Fruit fly (Drosophila melanogaster) whole organism, wandering third instar larva: ENCODE measurements around the gene CG13840.

ENCODE experiments used
- Abd-B ChIP-seq: fragments of >200 bp; optimal IDR thresholded peaks from 2 replicates; lab custom pipeline; 2017; ENCODE audit warnings: missing biosample characterization, missing genetic modification characterization
- CG9705 ChIP-seq: fragments of 200-800 bp; sonication (Bioruptor generic); optimal IDR thresholded peaks from 2 replicates; lab custom pipeline; 2018; ENCODE audit warnings: missing biosample characterization, mild to moderate bottlenecking, missing genetic modification characterization
- Dfd ChIP-seq: fragments of >200 bp; optimal IDR thresholded peaks from 2 replicates; lab custom pipeline; 2017; ENCODE audit warnings: missing biosample characterization, missing genetic modification characterization
- Dif ChIP-seq: fragments of 200-275, 200-300 bp; sonication (Bioruptor generic); optimal IDR thresholded peaks from 2 replicates; lab custom pipeline; 2018; ENCODE audit warnings: missing biosample characterization, missing genetic modification characterization; ENCODE audit not compliant: partially characterized antibody
- HLH106 ChIP-seq: fragments of 200-800 bp; optimal IDR thresholded peaks from 3 replicates; lab custom pipeline; 2019; ENCODE audit warnings: missing biosample characterization, mild to moderate bottlenecking, missing genetic modification characterization, moderate library complexity
- Jra ChIP-seq: sonication (Bioruptor generic); optimal IDR thresholded peaks from 2 replicates; lab custom pipeline; 2016; ENCODE audit warnings: missing biosample characterization, missing genetic modification characterization
- Myc ChIP-seq: fragments of >200 bp; optimal IDR thresholded peaks from 2 replicates; lab custom pipeline; 2017
- OdsH ChIP-seq: fragments of 200-800 bp; sonication (Bioruptor generic); optimal IDR thresholded peaks from 2 replicates; lab custom pipeline; 2016; ENCODE audit warnings: missing biosample characterization, mild to moderate bottlenecking, missing genetic modification characterization
- Rel ChIP-seq, 2 experiments: fragments of 200-800 bp; sonication (Bioruptor generic) in 1 of 2; optimal IDR thresholded peaks; 2 replicates in 1 of 2; 3 replicates in 1 of 2; lab custom pipeline; 2016 to 2019; ENCODE audit warnings: mild to moderate bottlenecking in 2 of 2, missing biosample characterization in 2 of 2, missing genetic modification characterization in 2 of 2, moderate library complexity in 1 of 2
- Sp1 ChIP-seq: fragments of 200-800 bp; sonication (Bioruptor generic); optimal IDR thresholded peaks from 3 replicates; lab custom pipeline; 2019; ENCODE audit warnings: missing biosample characterization, mild to moderate bottlenecking, missing genetic modification characterization, moderate library complexity
- br ChIP-seq: fragments of 200-800 bp; sonication (Bioruptor generic); optimal IDR thresholded peaks from 2 replicates; lab custom pipeline; 2016; ENCODE audit warnings: missing biosample characterization, missing genetic modification characterization
- brk ChIP-seq: fragments of 200-800 bp; sonication (Bioruptor generic); optimal IDR thresholded peaks from 2 replicates; lab custom pipeline; 2016; ENCODE audit warnings: missing biosample characterization, mild to moderate bottlenecking, missing genetic modification characterization
- dl ChIP-seq, 2 experiments: fragments of 175-275, 200-275 bp in 1 of 2; fragments of 200-275 bp in 1 of 2; sonication (Bioruptor generic); optimal IDR thresholded peaks; lab custom pipeline; 2018; ENCODE audit warnings: mild to moderate bottlenecking in 2 of 2, missing biosample characterization in 2 of 2, missing genetic modification characterization in 2 of 2, moderate library complexity in 2 of 2; ENCODE audit not compliant: partially characterized antibody in 2 of 2, insufficient read depth in 1 of 2
- dsf ChIP-seq: sonication (Bioruptor generic); optimal IDR thresholded peaks from 2 replicates; lab custom pipeline; 2016; ENCODE audit warnings: missing biosample characterization, missing genetic modification characterization, borderline replicate concordance
- ey ChIP-seq: fragments of 200-800 bp; sonication (Bioruptor generic); optimal IDR thresholded peaks from 2 replicates; lab custom pipeline; 2016; ENCODE audit warnings: missing biosample characterization, missing genetic modification characterization
- foxo ChIP-seq, 2 experiments: fragments of 200-800 bp; sonication (Bioruptor generic); optimal IDR thresholded peaks; 2 replicates in 1 of 2; 3 replicates in 1 of 2; lab custom pipeline; 2016 to 2017; ENCODE audit warnings: missing biosample characterization in 2 of 2, missing genetic modification characterization in 2 of 2
- fru ChIP-seq: fragments of 200-800 bp; sonication (Bioruptor generic); optimal IDR thresholded peaks from 3 replicates; lab custom pipeline; 2016; ENCODE audit warnings: missing biosample characterization, mild to moderate bottlenecking, missing genetic modification characterization
- h ChIP-seq: fragments of 200-800 bp; sonication (Bioruptor generic); optimal IDR thresholded peaks from 3 replicates; lab custom pipeline; 2016; ENCODE audit warnings: missing biosample characterization, mild to moderate bottlenecking, missing genetic modification characterization
- jim ChIP-seq: fragments of 175-275, 200-325 bp; sonication (Bioruptor generic); optimal IDR thresholded peaks from 2 replicates; lab custom pipeline; 2016; ENCODE audit warnings: missing biosample characterization, mild to moderate bottlenecking, missing genetic modification characterization
- psq ChIP-seq: fragments of 200-800 bp; sonication (Bioruptor generic); optimal IDR thresholded peaks from 3 replicates; lab custom pipeline; 2017; ENCODE audit warnings: missing biosample characterization, mild to moderate bottlenecking, missing genetic modification characterization, moderate library complexity
- rgr ChIP-seq: fragments of 200-800 bp; sonication (Bioruptor generic); optimal IDR thresholded peaks from 3 replicates; lab custom pipeline; 2016; ENCODE audit warnings: missing biosample characterization, mild to moderate bottlenecking, missing genetic modification characterization
- sage ChIP-seq: fragments of 200-800 bp; sonication (Bioruptor generic); optimal IDR thresholded peaks from 2 replicates; lab custom pipeline; 2016; ENCODE audit warnings: missing biosample characterization, mild to moderate bottlenecking, missing genetic modification characterization
- sv ChIP-seq: fragments of 200-800 bp; sonication (Bioruptor generic); optimal IDR thresholded peaks from 3 replicates; lab custom pipeline; 2016; ENCODE audit warnings: missing biosample characterization, missing genetic modification characterization
- tai ChIP-seq: sonication (Bioruptor generic); optimal IDR thresholded peaks from 2 replicates; lab custom pipeline; 2016; ENCODE audit warnings: missing biosample characterization, missing genetic modification characterization
- woc ChIP-seq: sonication (Bioruptor generic); optimal IDR thresholded peaks from 2 replicates; lab custom pipeline; 2016; ENCODE audit warnings: missing biosample characterization, mild to moderate bottlenecking, missing genetic modification characterization

CG13840 gene

DNA sequence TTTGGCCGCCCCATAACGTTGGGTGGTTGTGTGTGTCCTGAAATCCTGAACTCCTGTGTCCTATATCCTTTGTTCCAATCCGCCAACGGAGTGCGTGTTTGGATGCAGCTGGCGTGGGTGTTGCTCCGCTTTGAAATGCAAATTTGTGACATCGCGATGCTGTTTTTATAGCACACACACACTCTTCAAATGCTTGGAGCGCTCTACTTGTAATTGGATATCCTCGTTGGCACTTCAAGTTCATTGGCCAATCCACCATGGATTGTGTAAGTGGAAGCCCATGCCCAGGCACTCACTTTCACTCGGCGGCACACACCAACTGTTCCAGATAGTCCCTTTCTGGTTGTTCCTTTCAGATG, at the start of gene CG13840:
Gene CG13840, minus strand, starts transcription at position 101 of the 359 bp plus-strand sequence.
- TF ChIP-seq HLH106, result no peak
- TF ChIP-seq dsf (GFP tag; lab: Kevin White, UChicago), result no peak
- TF ChIP-seq Jra (GFP tag; lab: Kevin White, UChicago), result no peak
- no peak for TF ChIP-seq jim (GFP tag; lab: Kevin White, UChicago)

DNA sequence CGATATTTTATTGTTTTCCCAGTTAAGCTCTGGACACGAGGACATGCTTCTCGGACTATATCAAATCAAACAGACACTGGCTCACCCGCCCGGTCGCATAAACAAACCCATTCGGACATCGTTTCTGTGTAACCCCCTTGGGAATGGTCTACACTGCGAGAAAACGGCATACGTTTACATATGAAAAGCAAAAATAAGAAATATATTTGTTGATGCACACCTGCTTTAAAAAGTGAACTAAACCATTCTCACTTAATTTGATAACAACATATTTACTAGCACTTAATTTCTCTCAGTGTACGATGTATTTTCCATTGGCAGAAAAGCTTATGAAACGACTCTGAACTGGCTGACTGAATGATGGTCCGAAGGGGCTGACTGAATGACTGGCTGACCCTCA, 46.0 kb upstream of the CG13840 start:
- TF ChIP-seq HLH106 (peak; percentile 34), Sp1 (GFP tag; lab: Kevin White, UChicago) (peak; percentile 21), ey (GFP tag; lab: Kevin White, UChicago) (no peak), fru (GFP tag; lab: Kevin White, UChicago) (peak; percentile 32), br (GFP tag; lab: Kevin White, UChicago) (peak; percentile 1)

DNA sequence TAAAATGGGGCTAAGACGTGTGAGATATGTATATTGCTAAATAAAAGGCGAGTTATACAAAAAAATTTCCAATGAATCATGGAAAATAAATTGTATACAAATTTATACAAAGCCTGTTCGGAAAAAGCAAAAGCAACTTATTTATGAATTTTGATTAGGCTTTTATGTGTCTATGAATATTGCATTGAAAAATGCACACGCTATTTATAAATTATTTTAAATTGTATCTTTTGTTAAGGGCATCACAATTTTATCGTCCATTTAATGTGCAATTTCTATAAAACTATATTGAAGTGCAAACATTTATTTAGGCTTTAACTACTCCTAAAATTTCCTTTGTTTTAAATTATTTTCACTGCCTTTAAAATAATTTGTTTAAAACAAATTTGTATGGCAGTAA, 30.2 kb upstream of the CG13840 start, which contains the start of gene CG4704:
Gene CG4704, minus strand, starts transcription at position 101 of the 400 bp plus-strand sequence.
- no peak for TF ChIP-seq psq (GFP tag; lab: Kevin White, UChicago)
- TF ChIP-seq foxo (GFP tag; optimal IDR thresholded peaks at IDR 0.05; lab: Kevin White, UChicago), result no peak
- no peak for TF ChIP-seq sv (GFP tag; lab: Kevin White, UChicago)
- no peak for TF ChIP-seq Jra (GFP tag; lab: Kevin White, UChicago)
- TF ChIP-seq sage (GFP tag; lab: Kevin White, UChicago), result no peak
- no peak for TF ChIP-seq tai (GFP tag; lab: Kevin White, UChicago)
- TF ChIP-seq brk, result no peak
- TF ChIP-seq, all 38 proteins: peak for 0

DNA sequence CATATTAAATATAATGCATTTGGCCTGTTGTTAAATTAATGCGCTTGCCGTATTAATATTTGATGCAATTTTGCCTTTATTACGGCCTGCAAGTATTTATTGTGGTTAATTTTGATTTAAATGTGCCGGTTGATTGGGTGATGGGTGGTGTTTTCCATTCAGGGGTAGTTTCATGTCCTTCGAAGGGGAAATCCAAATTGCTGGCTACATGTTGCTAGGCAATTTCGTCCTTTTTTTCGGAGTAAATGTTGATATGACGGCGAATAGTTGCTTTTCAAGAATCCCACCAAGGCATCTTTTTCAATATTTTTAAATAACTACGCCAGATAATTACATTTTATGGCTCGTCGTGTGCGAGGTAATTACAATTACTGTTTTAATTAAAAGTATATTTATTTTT, 23.3 kb upstream of the CG13840 start:
- TF ChIP-seq Dif (GFP tag; lab: Kevin White, UChicago) (no peak), woc (GFP tag; lab: Kevin White, UChicago) (no peak), Abd-B (GFP tag; lab: Kevin White, UChicago) (no peak), fru (GFP tag; lab: Kevin White, UChicago) (no peak), Rel (GFP tag; optimal IDR thresholded peaks at IDR 0.05; lab: Kevin White, UChicago) (no peak), Rel (tag; optimal IDR thresholded peaks at IDR 0.05; lab: Kevin White, UChicago) (no peak), CG9705 (GFP tag; lab: Kevin White, UChicago) (no peak), sv (GFP tag; lab: Kevin White, UChicago) (no peak), br (GFP tag; lab: Kevin White, UChicago) (no peak)

DNA sequence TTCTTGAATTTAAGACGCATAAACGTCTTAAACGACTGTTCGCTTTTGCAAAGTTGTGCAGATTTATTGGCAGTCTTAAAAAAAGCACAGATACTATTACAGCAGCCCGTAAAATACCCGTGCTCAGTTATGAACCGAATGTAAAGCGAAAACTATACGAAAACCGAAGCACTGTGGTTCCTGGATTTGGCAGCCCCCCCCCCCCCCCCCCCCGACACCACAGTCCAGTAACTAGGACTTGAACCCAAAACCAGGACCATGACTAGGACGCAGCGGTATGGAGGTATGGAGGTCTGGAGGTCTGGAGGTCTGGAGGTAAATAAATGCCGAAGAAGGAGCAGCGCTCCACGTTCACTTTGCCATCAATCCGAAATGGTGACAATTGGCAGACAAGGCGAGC, 17.4 kb upstream of the CG13840 start:
- TF ChIP-seq woc (GFP tag; lab: Kevin White, UChicago), result no peak
- peak; percentile 78 for TF ChIP-seq Dfd (GFP tag; lab: Kevin White, UChicago)

DNA sequence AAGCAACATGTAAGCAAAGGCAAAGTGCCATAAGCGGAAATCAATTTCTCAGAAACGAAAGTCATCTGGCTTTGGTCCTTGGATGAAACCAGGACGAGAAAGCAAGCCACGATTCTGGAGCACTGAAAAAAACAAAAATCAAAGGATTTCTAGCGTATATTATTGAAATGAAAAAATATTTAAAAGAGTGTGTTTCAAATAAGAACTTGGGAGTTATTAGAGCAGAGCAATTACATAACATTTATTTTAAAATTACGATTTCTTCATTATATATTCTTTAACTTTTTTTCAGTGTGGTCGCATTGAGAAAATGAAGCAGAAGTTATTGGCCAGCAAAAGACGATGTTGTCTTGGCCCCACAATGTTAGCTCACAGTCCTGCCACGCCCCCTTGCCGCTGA, 6.8 kb upstream of the CG13840 start:
- no peak for TF ChIP-seq h (GFP tag; lab: Kevin White, UChicago)
- no peak for TF ChIP-seq brk
- no peak for TF ChIP-seq Abd-B (GFP tag; lab: Kevin White, UChicago)
- no peak for TF ChIP-seq Dfd (GFP tag; lab: Kevin White, UChicago)
- no peak for TF ChIP-seq Myc (lab: Kevin White, UChicago)
- TF ChIP-seq tai (GFP tag; lab: Kevin White, UChicago), result no peak

DNA sequence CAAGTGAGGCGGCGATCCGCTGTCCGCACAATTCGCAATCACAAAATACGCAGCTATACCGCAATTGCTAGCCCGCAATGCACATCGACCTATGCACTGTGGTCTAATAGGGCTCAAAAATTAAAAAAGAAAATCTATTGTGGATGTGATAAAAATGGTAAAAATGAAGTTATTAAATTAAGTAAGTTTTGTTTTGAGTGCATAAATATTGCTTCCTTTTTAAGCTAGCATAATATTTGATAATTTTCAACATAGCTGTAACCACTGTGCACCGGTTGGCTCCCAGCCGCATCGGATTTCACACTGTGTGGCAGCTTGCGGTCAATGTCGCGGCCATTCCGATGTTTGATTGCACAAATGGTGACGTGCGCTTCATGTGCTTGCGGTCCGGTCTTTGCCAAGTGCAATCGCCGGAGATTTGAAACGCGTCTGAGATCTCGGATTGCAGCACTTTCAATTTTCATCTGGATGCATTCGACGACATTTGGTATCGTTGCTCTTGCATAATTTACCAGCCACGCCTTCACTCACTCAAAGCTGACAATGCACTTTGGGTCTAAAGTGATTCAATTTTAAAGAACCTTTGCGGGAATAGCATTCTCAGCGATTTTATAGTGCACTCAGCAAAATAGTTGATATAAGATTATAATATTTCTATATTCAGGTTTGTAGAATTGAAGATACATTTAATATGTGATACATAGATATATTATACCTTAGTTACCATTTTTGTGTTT, 627 bp upstream of the CG13840 start:
- peak; percentile 1 for TF ChIP-seq fru (GFP tag; lab: Kevin White, UChicago)
- peak in 1 of 2 experiments; percentile 20 for TF ChIP-seq foxo (GFP tag; optimal IDR thresholded peaks at IDR 0.05; lab: Kevin White, UChicago)
- no peak for TF ChIP-seq dl (GFP tag; optimal IDR thresholded peaks at IDR 0.05; lab: Kevin White, UChicago; ENCODE audit: insufficient read depth in 1 of 2, partially characterized antibody in 2 of 2)
- TF ChIP-seq h (GFP tag; lab: Kevin White, UChicago), result peak; percentile 10
- TF ChIP-seq OdsH (GFP tag; lab: Kevin White, UChicago), result no peak
- peak; percentile 21 for TF ChIP-seq rgr
- TF ChIP-seq HLH106, result peak; percentile 18
